Worm (Caenorhabditis elegans) whole organism, young adult: Measurements from ENCODE around the gene suex-1.

Experiments used
- C06A6.2 ChIP-seq: fragments of 200-800 bp; sonication (Bioruptor generic); conservative IDR thresholded peaks from 2 replicates; pipeline ENCODE4 v1.3.6; 2022; ENCODE audit warnings: missing genetic modification characterization, missing compliant biosample characterization
- C17E4.6 ChIP-seq: fragments of 200-800 bp; sonication (Bioruptor generic); IDR thresholded peaks from 2 replicates; pipeline ENCODE4 v1.3.6; 2022; ENCODE audit warnings: missing genetic modification reagents, missing genetic modification characterization, missing compliant biosample characterization
- ccch-3 ChIP-seq: fragments of 200-800 bp; sonication (Bioruptor generic); optimal IDR thresholded peaks from 2 replicates; lab custom pipeline; 2018; ENCODE audit warnings: mild to moderate bottlenecking, missing genetic modification characterization, missing compliant biosample characterization
- mcd-1 ChIP-seq: fragments of 200-800 bp; sonication (Bioruptor generic); IDR thresholded peaks from 2 replicates; pipeline ENCODE4 v1.3.6; 2022; ENCODE audit warnings: missing genetic modification reagents, missing genetic modification characterization, missing compliant biosample characterization

- no peak for TF ChIP-seq C17E4.6 (GFP tag; lab: Robert Waterston, UW)
- TF ChIP-seq C06A6.2 (GFP tag; lab: Robert Waterston, UW) = no peak
- no peak for TF ChIP-seq ccch-3 (GFP tag; lab: Kevin White, UChicago)
- no peak for TF ChIP-seq mcd-1 (GFP tag; lab: Robert Waterston, UW)
Observed at ce11 chrII:5498156-5498739, at the start of gene suex-1, which contains the start of gene F12A10.9.
